Worm (Caenorhabditis elegans) whole organism, young adult: ENCODE measurements around the gene ZK1290.11.

Experiments
- B0019.2 ChIP-seq: fragments of 200-800 bp; sonication (Bioruptor generic); conservative IDR thresholded peaks from 2 replicates; pipeline ENCODE4 v1.3.6; 2022; ENCODE audit warnings: missing genetic modification reagents, missing genetic modification characterization, missing compliant biosample characterization
- D2030.7 ChIP-seq: fragments of 200-800 bp; sonication (Bioruptor generic); IDR thresholded peaks from 2 replicates; pipeline ENCODE4 v1.3.6; 2022; ENCODE audit warnings: missing genetic modification reagents, missing genetic modification characterization, missing compliant biosample characterization
- F22D6.2 ChIP-seq: sonication (generic microtip); optimal IDR thresholded peaks from 2 replicates; lab custom pipeline; 2016; ENCODE audit warnings: mild to moderate bottlenecking, missing genetic modification characterization, missing compliant biosample characterization
- F37B4.10 ChIP-seq: fragments of 200-800 bp; sonication (Bioruptor generic); IDR thresholded peaks from 2 replicates; pipeline ENCODE4 v1.3.6; 2022; ENCODE audit warnings: missing genetic modification characterization, missing compliant biosample characterization
- F55B11.4 ChIP-seq: sonication (generic microtip); optimal IDR thresholded peaks from 2 replicates; lab custom pipeline; 2016; ENCODE audit warnings: missing compliant biosample characterization, missing genetic modification characterization, borderline replicate concordance; ENCODE audit not compliant: insufficient read depth
- ZK185.1 ChIP-seq: sonication (generic microtip); optimal IDR thresholded peaks from 2 replicates; lab custom pipeline; 2016; ENCODE audit warnings: mild to moderate bottlenecking, missing genetic modification characterization, missing compliant biosample characterization; ENCODE audit not compliant: poor library complexity, severe bottlenecking
- ama-1 ChIP-seq, 3 experiments: fragments of 150-350 bp in 1 of 3; sonication (generic microtip) in 2 of 3; optimal IDR thresholded peaks; 2 replicates each; lab custom pipeline; 2014 to 2018; ENCODE audit warnings: missing biosample characterization in 2 of 3, missing genetic modification characterization in 2 of 3, missing genetic modification reagents in 2 of 3
- aptf-2 ChIP-seq: fragments of 200-800 bp; sonication (Bioruptor generic); conservative IDR thresholded peaks from 2 replicates; pipeline ENCODE4 v1.3.6; 2022; ENCODE audit warnings: missing genetic modification reagents, missing genetic modification characterization, missing compliant biosample characterization
- attf-5 ChIP-seq: fragments of 200-800 bp; sonication (Bioruptor generic); optimal IDR thresholded peaks from 2 replicates; lab custom pipeline; 2018; ENCODE audit warnings: mild to moderate bottlenecking, missing genetic modification characterization, missing compliant biosample characterization
- cebp-1 ChIP-seq, 2 experiments: fragments of 200-800 bp in 1 of 2; sonication (Bioruptor generic) in 1 of 2; sonication (generic microtip) in 1 of 2; IDR thresholded peaks in 1 of 2; optimal IDR thresholded peaks in 1 of 2; 2 replicates each; pipeline versions ENCODE4 v1.3.6 to Lab custom; 2017 to 2022; ENCODE audit warnings: missing compliant biosample characterization in 2 of 2, missing genetic modification characterization in 2 of 2, mild to moderate bottlenecking in 1 of 2, missing genetic modification reagents in 1 of 2, moderate library complexity in 1 of 2
- ceh-58 ChIP-seq: fragments of 200-800 bp; sonication (Bioruptor generic); IDR thresholded peaks from 2 replicates; pipeline ENCODE4 v1.3.6; 2022; ENCODE audit warnings: missing genetic modification characterization, missing compliant biosample characterization
- egl-44 ChIP-seq: fragments of 200-800 bp; sonication (Bioruptor generic); IDR thresholded peaks from 2 replicates; pipeline ENCODE4 v1.3.6; 2022; ENCODE audit warnings: missing genetic modification reagents, missing genetic modification characterization, missing compliant biosample characterization
- ekl-4 ChIP-seq: fragments of 200-800 bp; sonication (Bioruptor generic); IDR thresholded peaks from 2 replicates; pipeline ENCODE4 v1.3.6; 2022; ENCODE audit warnings: missing genetic modification reagents, missing genetic modification characterization, missing compliant biosample characterization
- fkh-3 ChIP-seq: sonication (generic microtip); optimal IDR thresholded peaks from 2 replicates; lab custom pipeline; 2016; ENCODE audit warnings: mild to moderate bottlenecking, missing genetic modification characterization, missing compliant biosample characterization
- hmg-1.2 ChIP-seq: fragments of 200-800 bp; sonication (Bioruptor generic); IDR thresholded peaks from 2 replicates; pipeline ENCODE4 v1.3.6; 2022; ENCODE audit warnings: missing genetic modification reagents, missing genetic modification characterization, missing compliant biosample characterization
- hrde-1 ChIP-seq: sonication (generic microtip); optimal IDR thresholded peaks from 2 replicates; lab custom pipeline; 2016; ENCODE audit warnings: missing genetic modification characterization, mild to moderate bottlenecking, missing compliant biosample characterization, moderate library complexity, missing genotype, missing genetic modification reagents, borderline replicate concordance
- lag-1 ChIP-seq: fragments of 200-800 bp; sonication (Bioruptor generic); IDR thresholded peaks from 2 replicates; pipeline ENCODE4 v1.3.6; 2022; ENCODE audit warnings: missing genetic modification reagents, missing genetic modification characterization, missing compliant biosample characterization
- let-526 ChIP-seq: fragments of 200-800 bp; sonication (Bioruptor generic); IDR thresholded peaks from 2 replicates; pipeline ENCODE4 v1.3.6; 2022; ENCODE audit warnings: missing genetic modification reagents, missing genetic modification characterization, missing compliant biosample characterization
- let-607 ChIP-seq, 2 experiments: fragments of 200-800 bp in 1 of 2; sonication (Bioruptor generic) in 1 of 2; sonication (generic microtip) in 1 of 2; optimal IDR thresholded peaks; 2 replicates each; lab custom pipeline; 2016 to 2018; ENCODE audit warnings: mild to moderate bottlenecking in 2 of 2, missing compliant biosample characterization in 2 of 2, missing genetic modification characterization in 2 of 2, moderate library complexity in 2 of 2, missing genotype in 1 of 2
- lin-54 ChIP-seq: fragments of 200-800 bp; sonication (Bioruptor generic); optimal IDR thresholded peaks from 2 replicates; lab custom pipeline; 2018; ENCODE audit warnings: mild to moderate bottlenecking, missing genetic modification characterization, missing compliant biosample characterization
- lsl-1 ChIP-seq: fragments of 200-800 bp; sonication (Bioruptor generic); optimal IDR thresholded peaks from 2 replicates; lab custom pipeline; 2018; ENCODE audit warnings: mild to moderate bottlenecking, missing genetic modification characterization, moderate library complexity, missing compliant biosample characterization
- madf-6 ChIP-seq: fragments of 200-800 bp; sonication (Bioruptor generic); IDR thresholded peaks from 2 replicates; pipeline ENCODE4 v1.3.6; 2022; ENCODE audit warnings: missing genetic modification reagents, missing genetic modification characterization, missing compliant biosample characterization
- nfya-1 ChIP-seq: sonication (generic microtip); optimal IDR thresholded peaks from 2 replicates; lab custom pipeline; 2017; ENCODE audit warnings: antibody characterized with exemption, missing compliant biosample characterization, missing genetic modification characterization, borderline replicate concordance; ENCODE audit not compliant: insufficient read depth
- nhr-90 ChIP-seq: sonication (generic microtip); optimal IDR thresholded peaks from 2 replicates; lab custom pipeline; 2016; ENCODE audit warnings: missing genotype, mild to moderate bottlenecking, missing genetic modification characterization, missing compliant biosample characterization
- pbrm-1 ChIP-seq: fragments of 200-800 bp; sonication (Bioruptor generic); IDR thresholded peaks from 2 replicates; pipeline ENCODE4 v1.3.6; 2022; ENCODE audit warnings: missing genetic modification reagents, missing genetic modification characterization, missing compliant biosample characterization
- pha-4 ChIP-seq: fragments of 150-350 bp; sonication (generic microtip); optimal IDR thresholded peaks from 2 replicates; lab custom pipeline; 2014; ENCODE audit warnings: missing biosample characterization, missing genetic modification reagents, missing genetic modification characterization
- rec-8 ChIP-seq, 2 experiments: sonication (generic microtip); optimal IDR thresholded peaks; 2 replicates each; lab custom pipeline; 2016; ENCODE audit warnings: mild to moderate bottlenecking in 2 of 2, missing genetic modification characterization in 2 of 2, missing genetic modification reagents in 2 of 2, missing genotype in 2 of 2, missing biosample characterization in 1 of 2, missing compliant biosample characterization in 1 of 2, moderate library complexity in 1 of 2
- repo-1 ChIP-seq: sonication (generic microtip); optimal IDR thresholded peaks from 2 replicates; lab custom pipeline; 2017; ENCODE audit warnings: mild to moderate bottlenecking, missing genetic modification characterization, missing compliant biosample characterization
- sdz-38 ChIP-seq: sonication (generic microtip); optimal IDR thresholded peaks from 2 replicates; lab custom pipeline; 2016; ENCODE audit warnings: missing genotype, missing genetic modification characterization, missing compliant biosample characterization
- snpc-3.4 ChIP-seq: sonication (generic microtip); optimal IDR thresholded peaks from 2 replicates; lab custom pipeline; 2017; ENCODE audit warnings: missing genetic modification characterization, mild to moderate bottlenecking, missing compliant biosample characterization, antibody characterized with exemption, moderate library complexity, missing genotype, missing genetic modification reagents
- sptf-2 ChIP-seq: fragments of 200-800 bp; sonication (Bioruptor generic); optimal IDR thresholded peaks from 2 replicates; lab custom pipeline; 2018; ENCODE audit warnings: mild to moderate bottlenecking, missing genetic modification characterization, missing compliant biosample characterization
- unc-62 ChIP-seq: fragments of 150-350 bp; optimal IDR thresholded peaks from 2 replicates; lab custom pipeline; 2014; ENCODE audit warnings: missing biosample characterization, missing genetic modification reagents, missing genetic modification characterization
- zfh-2 ChIP-seq: fragments of 200-800 bp; sonication (Bioruptor generic); conservative IDR thresholded peaks from 2 replicates; pipeline ENCODE4 v1.3.6; 2022; ENCODE audit warnings: missing genetic modification reagents, missing genetic modification characterization, missing compliant biosample characterization
- zim-3 ChIP-seq: sonication (generic microtip); optimal IDR thresholded peaks from 2 replicates; lab custom pipeline; 2017; ENCODE audit warnings: mild to moderate bottlenecking, missing genetic modification characterization, moderate library complexity, missing compliant biosample characterization

ZK1290.11 gene

ce11 chrII:7588295-7588694 lies 26.9 kb upstream of the ZK1290.11 start:
- TF ChIP-seq ama-1 (optimal IDR thresholded peaks at IDR 0.05; lab: Kevin White, UChicago), result no peak
- no peak for TF ChIP-seq ama-1 (GFP tag; optimal IDR thresholded peaks at IDR 0.05; lab: Kevin White, UChicago)
- TF ChIP-seq unc-62, result no peak
- TF ChIP-seq pha-4, result no peak
- no peak for TF ChIP-seq hmg-1.2 (GFP tag; lab: Robert Waterston, UW)
- no peak for TF ChIP-seq D2030.7 (GFP tag; lab: Robert Waterston, UW)
- TF ChIP-seq sdz-38 (tag; lab: Kevin White, UChicago), result no peak
- no peak for TF ChIP-seq lsl-1 (GFP tag; lab: Kevin White, UChicago)
- TF ChIP-seq zim-3 (tag; lab: Kevin White, UChicago), result no peak
- no peak for TF ChIP-seq sptf-2 (GFP tag; lab: Kevin White, UChicago)
- TF ChIP-seq attf-5, result no peak
- TF ChIP-seq F37B4.10 (GFP tag; lab: Robert Waterston, UW), result no peak
- no peak for TF ChIP-seq fkh-3 (tag; lab: Kevin White, UChicago)
- no peak for TF ChIP-seq ekl-4 (GFP tag; lab: Robert Waterston, UW)
- TF ChIP-seq hrde-1 (tag; lab: Kevin White, UChicago), result no peak
- TF ChIP-seq cebp-1 (GFP tag; IDR thresholded peaks at IDR 0.05; lab: Robert Waterston, UW), result no peak
- no peak for TF ChIP-seq cebp-1 (tag; optimal IDR thresholded peaks at IDR 0.05; lab: Kevin White, UChicago)
- no peak for TF ChIP-seq snpc-3.4
- TF ChIP-seq let-607 (tag; optimal IDR thresholded peaks at IDR 0.05; lab: Kevin White, UChicago), result no peak
- no peak for TF ChIP-seq pbrm-1 (GFP tag; lab: Robert Waterston, UW)

- TF ChIP-seq madf-6 (GFP tag; lab: Robert Waterston, UW), result no peak
- no peak for TF ChIP-seq sdz-38 (tag; lab: Kevin White, UChicago)
- TF ChIP-seq zfh-2 (GFP tag; lab: Robert Waterston, UW), result no peak
- no peak for TF ChIP-seq F55B11.4 (tag; lab: Kevin White, UChicago)
- TF ChIP-seq lin-54, result no peak
- TF ChIP-seq rec-8 (tag; optimal IDR thresholded peaks at IDR 0.05; lab: Kevin White, UChicago), result no peak
- no peak for TF ChIP-seq repo-1 (tag; lab: Kevin White, UChicago)
- no peak for TF ChIP-seq egl-44 (GFP tag; lab: Robert Waterston, UW)
- no peak for TF ChIP-seq B0019.2 (GFP tag; lab: Robert Waterston, UW)
- TF ChIP-seq aptf-2, result no peak
- TF ChIP-seq nhr-90 (tag; lab: Kevin White, UChicago), result no peak
- no peak for TF ChIP-seq nfya-1
Measured at ce11 chrII:7583555-7583954, 22.2 kb upstream of the ZK1290.11 start, which contains the start of gene mks-3. Gene mks-3, minus strand, starts transcription at chrII:7583655.

- TF ChIP-seq let-526, result no peak
- TF ChIP-seq F37B4.10 (GFP tag; lab: Robert Waterston, UW), result no peak
- no peak for TF ChIP-seq lag-1 (GFP tag; lab: Robert Waterston, UW)
- TF ChIP-seq ceh-58, result no peak
- TF ChIP-seq zfh-2 (GFP tag; lab: Robert Waterston, UW), result no peak
- no peak for TF ChIP-seq unc-62
- no peak for TF ChIP-seq nhr-90 (tag; lab: Kevin White, UChicago)
- TF ChIP-seq F22D6.2 (tag; lab: Kevin White, UChicago), result no peak
- TF ChIP-seq ZK185.1 (tag; lab: Kevin White, UChicago), result no peak
Measured at ce11 chrII:7577412-7577811, 16.0 kb upstream of the ZK1290.11 start, which contains the start of gene F35D2.6. Gene F35D2.6, plus strand, starts transcription at chrII:7577712.
